Fruit fly (Drosophila melanogaster) whole organism, adult: ENCODE data around the gene CG2961.

Source experiments
- CG11617 ChIP-seq: fragments of 200-800 bp; sonication (Bioruptor generic); optimal IDR thresholded peaks from 2 replicates; lab custom pipeline; 2017; ENCODE audit warnings: mild to moderate bottlenecking, missing biosample characterization, missing genetic modification reagents, missing genetic modification characterization
- CG1620 ChIP-seq: fragments of 200-800 bp; sonication (Bioruptor generic); optimal IDR thresholded peaks from 2 replicates; lab custom pipeline; 2016; ENCODE audit warnings: missing biosample characterization, missing genetic modification characterization
- CG33017 ChIP-seq: fragments of 200-800 bp; sonication (Bioruptor generic); optimal IDR thresholded peaks from 2 replicates; lab custom pipeline; 2018; ENCODE audit warnings: missing biosample characterization, mild to moderate bottlenecking, missing genetic modification characterization, moderate library complexity
- CG5204 ChIP-seq: fragments of 200-800 bp; sonication (Bioruptor generic); optimal IDR thresholded peaks from 2 replicates; lab custom pipeline; 2016; ENCODE audit warnings: missing biosample characterization, missing genetic modification characterization
- Clk ChIP-seq: fragments of 200-800 bp; sonication (Bioruptor generic); optimal IDR thresholded peaks from 2 replicates; lab custom pipeline; 2017; ENCODE audit warnings: missing biosample characterization, missing genetic modification characterization
- Hr96 ChIP-seq: fragments of 200-800 bp; sonication (Bioruptor generic); optimal IDR thresholded peaks from 2 replicates; lab custom pipeline; 2016; ENCODE audit warnings: missing biosample characterization, missing genetic modification characterization
- bab1 ChIP-seq: fragments of 200-800 bp; sonication (Bioruptor generic); optimal IDR thresholded peaks from 3 replicates; lab custom pipeline; 2019; ENCODE audit warnings: missing biosample characterization, mild to moderate bottlenecking, missing genetic modification characterization, moderate library complexity
- cic ChIP-seq: fragments of 200-800 bp; sonication (Bioruptor generic); optimal IDR thresholded peaks from 2 replicates; lab custom pipeline; 2017; ENCODE audit warnings: missing biosample characterization, mild to moderate bottlenecking, missing genetic modification characterization, moderate library complexity
- pad ChIP-seq: fragments of 200-800 bp; sonication (Bioruptor generic); optimal IDR thresholded peaks from 3 replicates; lab custom pipeline; 2017; ENCODE audit warnings: missing biosample characterization, missing genetic modification characterization, mild to moderate bottlenecking, moderate library complexity, missing genetic modification reagents

- TF ChIP-seq cic (no peak), CG1620 (GFP tag; lab: Kevin White, UChicago) (no peak), CG5204 (GFP tag; lab: Kevin White, UChicago) (no peak), CG33017 (tag; lab: Kevin White, UChicago) (no peak), bab1 (GFP tag; lab: Kevin White, UChicago) (no peak), Hr96 (GFP tag; lab: Kevin White, UChicago) (no peak), CG11617 (GFP tag; lab: Kevin White, UChicago) (no peak), Clk (GFP tag; lab: Kevin White, UChicago) (no peak), pad (GFP tag; lab: Kevin White, UChicago) (no peak)
These were observed 1.2 kb upstream of the CG2961 start for dm6 chrX:10234024-10234520.
